Fruit fly (Drosophila melanogaster) whole organism, adult: Measurements from ENCODE around the gene CG32085.

Experiments used
- CG11617 ChIP-seq: fragments of 200-800 bp; sonication (Bioruptor generic); optimal IDR thresholded peaks from 2 replicates; lab custom pipeline; 2017; ENCODE audit warnings: mild to moderate bottlenecking, missing biosample characterization, missing genetic modification reagents, missing genetic modification characterization
- CG12768 ChIP-seq: fragments of 200-800 bp; sonication (Bioruptor generic); optimal IDR thresholded peaks from 2 replicates; lab custom pipeline; 2017; ENCODE audit warnings: missing biosample characterization, missing genetic modification characterization, mild to moderate bottlenecking, moderate library complexity, missing genetic modification reagents
- CG14711 ChIP-seq: fragments of 200-800 bp; sonication (Bioruptor generic); optimal IDR thresholded peaks from 2 replicates; lab custom pipeline; 2018; ENCODE audit warnings: missing biosample characterization, mild to moderate bottlenecking, missing genetic modification characterization, moderate library complexity
- CG1620 ChIP-seq: fragments of 200-800 bp; sonication (Bioruptor generic); optimal IDR thresholded peaks from 2 replicates; lab custom pipeline; 2016; ENCODE audit warnings: missing biosample characterization, missing genetic modification characterization
- CG5204 ChIP-seq: fragments of 200-800 bp; sonication (Bioruptor generic); optimal IDR thresholded peaks from 2 replicates; lab custom pipeline; 2016; ENCODE audit warnings: missing biosample characterization, missing genetic modification characterization
- CG7045 ChIP-seq: fragments of 200-800 bp; sonication (Bioruptor generic); optimal IDR thresholded peaks from 2 replicates; lab custom pipeline; 2017; ENCODE audit warnings: missing biosample characterization, mild to moderate bottlenecking, missing genetic modification characterization
- CG7101 ChIP-seq: fragments of 200-800 bp; sonication (Bioruptor generic); optimal IDR thresholded peaks from 2 replicates; lab custom pipeline; 2018; ENCODE audit warnings: missing biosample characterization, mild to moderate bottlenecking, missing genetic modification characterization, moderate library complexity
- Clk ChIP-seq: fragments of 200-800 bp; sonication (Bioruptor generic); optimal IDR thresholded peaks from 2 replicates; lab custom pipeline; 2017; ENCODE audit warnings: missing biosample characterization, missing genetic modification characterization
- Crg-1 ChIP-seq: fragments of 200-800 bp; sonication (Bioruptor generic); optimal IDR thresholded peaks from 2 replicates; lab custom pipeline; 2016; ENCODE audit warnings: missing biosample characterization, missing genetic modification characterization
- pad ChIP-seq: fragments of 200-800 bp; sonication (Bioruptor generic); optimal IDR thresholded peaks from 3 replicates; lab custom pipeline; 2017; ENCODE audit warnings: missing biosample characterization, missing genetic modification characterization, mild to moderate bottlenecking, moderate library complexity, missing genetic modification reagents
- tj ChIP-seq: fragments of 200-800 bp; sonication (Bioruptor generic); optimal IDR thresholded peaks from 3 replicates; lab custom pipeline; 2017; ENCODE audit warnings: missing biosample characterization, mild to moderate bottlenecking, missing genetic modification characterization, moderate library complexity

- TF ChIP-seq CG7101 (tag; lab: Kevin White, UChicago): no peak
- TF ChIP-seq tj (GFP tag; lab: Kevin White, UChicago): no peak
- TF ChIP-seq CG14711 (tag; lab: Kevin White, UChicago): no peak
- TF ChIP-seq CG7045: no peak
- TF ChIP-seq Clk (GFP tag; lab: Kevin White, UChicago): no peak
- no peak for TF ChIP-seq CG12768 (GFP tag; lab: Kevin White, UChicago)
- TF ChIP-seq pad (GFP tag; lab: Kevin White, UChicago): no peak
- no peak for TF ChIP-seq Crg-1
- TF ChIP-seq CG11617: no peak
- TF ChIP-seq CG1620 (GFP tag; lab: Kevin White, UChicago): no peak
- no peak for TF ChIP-seq CG5204 (GFP tag; lab: Kevin White, UChicago)
Observed at dm6 chr3L:11704902-11705546, 24.9 kb upstream of the CG32085 start.
